Fruit fly (Drosophila melanogaster) whole organism, prepupa: ENCODE measurements around the gene Proc.

Source experiments
- Hr4 ChIP-seq: fragments of 200-800 bp; sonication (Bioruptor generic); optimal IDR thresholded peaks from 3 replicates; lab custom pipeline; 2016; ENCODE audit warnings: missing biosample characterization, missing genetic modification characterization
- pdm3 ChIP-seq: fragments of 200-800 bp; sonication (Bioruptor generic); optimal IDR thresholded peaks from 3 replicates; lab custom pipeline; 2016; ENCODE audit warnings: missing biosample characterization, missing genetic modification characterization

- TF ChIP-seq pdm3 (peak; percentile 37), Hr4 (GFP tag; lab: Kevin White, UChicago) (no peak)
Observed at dm6 chr2L:7875676-7876075, 4.4 kb upstream of the Proc start.
